Worm (Caenorhabditis elegans) whole organism, dauer: ENCODE results near the gene mpc-1.

Experiments
- unc-62 ChIP-seq: sonication (generic microtip); optimal IDR thresholded peaks from 2 replicates; lab custom pipeline; 2017; ENCODE audit warnings: missing biosample characterization, missing genetic modification reagents, missing genetic modification characterization

Gene mpc-1

DNA sequence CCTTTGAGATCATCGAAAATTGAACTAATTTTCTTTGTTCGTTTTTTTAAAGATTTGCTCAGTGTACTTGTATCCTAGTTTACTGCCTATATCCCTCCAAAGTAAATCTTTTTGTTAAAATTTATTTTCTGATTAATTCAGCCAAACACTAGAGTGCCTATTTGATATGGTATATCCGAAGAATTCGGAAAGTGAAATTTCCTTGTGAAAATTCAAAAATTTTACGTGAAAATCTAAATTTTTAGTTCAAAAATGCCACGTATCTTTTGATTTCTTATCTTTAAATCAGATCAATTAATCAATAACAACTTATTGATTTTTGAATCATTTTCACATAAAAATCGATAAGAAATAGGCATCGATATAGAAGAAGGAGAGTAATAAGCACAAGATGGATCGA is 14.8 kb upstream of the mpc-1 start, which contains the start of gene R07E5.6:
Gene R07E5.6, plus strand, starts transcription at position 301 of the 400 bp plus-strand sequence.
- no peak for TF ChIP-seq unc-62 (GFP tag; lab: Kevin White, UChicago)

DNA sequence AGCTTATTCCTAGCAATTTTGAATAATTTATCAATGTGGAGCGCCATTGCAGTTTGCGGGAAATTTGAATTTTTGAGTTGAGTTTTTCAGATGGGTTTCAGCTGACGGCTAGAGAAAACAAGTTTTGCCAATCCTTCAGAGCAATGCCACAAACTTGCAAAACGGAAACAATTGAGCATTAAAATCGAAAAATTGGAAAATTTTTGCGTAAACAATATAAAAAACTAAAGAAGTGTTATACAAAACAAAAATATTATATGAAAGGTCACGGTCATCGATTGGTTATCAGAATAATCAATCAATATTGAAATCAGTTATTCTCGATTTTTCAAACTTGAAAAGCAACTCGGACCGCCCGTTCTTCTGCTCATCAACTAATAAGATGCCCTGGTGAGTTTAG is 12.1 kb upstream of the mpc-1 start, which contains the start of gene R07E5.15:
Gene R07E5.15, plus strand, starts transcription at position 301 of the 400 bp plus-strand sequence.
- TF ChIP-seq unc-62 (GFP tag; lab: Kevin White, UChicago): no peak

DNA sequence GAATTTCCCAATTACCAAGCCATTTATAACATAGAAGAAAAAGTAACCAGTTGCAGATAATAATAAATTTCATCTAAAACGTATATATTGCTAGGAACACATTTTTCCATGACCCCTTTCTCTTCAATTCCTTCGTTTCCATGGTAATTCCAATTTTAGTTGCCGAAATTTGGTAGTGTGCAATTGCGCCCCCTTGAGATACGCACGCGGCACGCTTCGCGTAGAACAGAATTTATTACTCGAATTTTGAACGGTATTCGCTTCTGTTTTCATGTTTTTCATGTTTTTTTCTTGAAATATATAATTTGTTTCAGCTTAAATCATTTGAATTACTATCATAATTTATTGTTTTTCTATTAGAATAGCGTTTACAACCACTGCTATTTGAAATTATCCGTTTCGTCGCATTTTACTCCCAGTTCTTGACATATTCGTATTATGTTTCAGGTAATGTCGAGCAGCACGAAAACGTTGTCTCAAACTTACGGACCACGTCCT is 8.9 kb upstream of the mpc-1 start, which contains the start of the genes R07E5.17 and snfc-5:
Gene R07E5.17, minus strand, starts transcription at position 98 of the 498 bp plus-strand sequence.
Gene snfc-5, plus strand, starts transcription at position 448 of the 498 bp plus-strand sequence.
- no peak for TF ChIP-seq unc-62 (GFP tag; lab: Kevin White, UChicago)

DNA sequence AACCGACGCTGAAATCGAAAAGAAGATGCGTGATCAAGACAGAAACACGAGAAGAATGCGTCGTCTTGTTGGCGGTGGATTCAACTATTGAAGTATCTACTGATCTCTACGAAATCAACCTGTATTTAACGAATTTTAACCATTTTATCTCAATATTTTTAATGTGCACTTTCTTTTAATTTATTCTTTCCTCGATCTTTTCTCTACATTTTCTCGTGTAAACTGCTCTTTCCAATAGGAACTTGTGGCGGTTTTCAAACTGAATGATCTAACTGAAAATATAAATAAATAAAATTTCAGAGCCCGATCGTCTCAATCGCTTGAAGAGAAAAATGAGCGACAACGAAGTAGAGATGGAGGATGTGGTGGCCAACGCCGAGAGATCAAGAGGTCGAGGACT is 7.3 kb upstream of the mpc-1 start, which contains the start of gene rnp-4:
Gene rnp-4, plus strand, starts transcription at position 301 of the 400 bp plus-strand sequence.
- no peak for TF ChIP-seq unc-62 (GFP tag; lab: Kevin White, UChicago)

DNA sequence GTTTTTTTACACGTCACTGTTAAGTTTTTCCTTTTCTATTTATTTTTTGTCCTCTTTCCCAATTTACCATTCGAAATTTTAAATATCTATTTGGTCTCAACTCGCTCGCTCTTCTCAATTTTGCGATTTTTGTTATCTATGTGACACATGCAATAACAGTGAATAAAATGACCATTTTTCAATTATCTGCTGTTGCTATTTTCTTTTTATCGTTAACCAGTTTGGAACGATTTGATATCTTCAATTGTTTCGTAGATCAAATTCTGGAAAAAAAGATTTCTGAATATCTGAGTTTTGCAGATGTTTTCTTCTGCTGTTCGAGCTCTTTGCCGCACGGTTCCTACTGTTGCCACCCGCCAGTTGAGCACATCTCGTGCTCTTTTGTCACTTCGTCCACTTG is 6.1 kb upstream of the mpc-1 start, which contains the start of gene prdx-3:
Gene prdx-3, plus strand, starts transcription at position 301 of the 400 bp plus-strand sequence.
- TF ChIP-seq unc-62 (GFP tag; lab: Kevin White, UChicago): no peak

DNA sequence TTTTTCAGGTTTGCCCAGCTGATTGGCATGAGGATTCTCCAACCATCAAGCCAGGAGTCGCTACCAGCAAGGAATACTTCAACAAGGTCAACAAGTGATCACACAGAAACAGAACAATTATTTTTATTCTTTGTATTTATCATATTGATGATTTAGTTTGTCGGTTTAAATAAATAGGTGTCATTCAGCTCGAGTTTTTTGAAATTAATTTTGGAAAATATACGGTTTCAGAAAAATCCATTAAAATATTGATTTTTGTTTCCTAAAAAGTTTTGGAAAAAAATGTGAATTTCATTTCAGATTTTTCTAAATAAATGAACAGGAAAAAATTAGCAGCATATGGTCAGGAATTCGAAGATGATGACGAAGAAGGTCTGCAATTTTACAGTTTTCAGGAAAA is 5.0 kb upstream of the mpc-1 start, which contains the start of gene gpch-1:
Gene gpch-1, plus strand, starts transcription at position 301 of the 400 bp plus-strand sequence.
- no peak for TF ChIP-seq unc-62 (GFP tag; lab: Kevin White, UChicago)

DNA sequence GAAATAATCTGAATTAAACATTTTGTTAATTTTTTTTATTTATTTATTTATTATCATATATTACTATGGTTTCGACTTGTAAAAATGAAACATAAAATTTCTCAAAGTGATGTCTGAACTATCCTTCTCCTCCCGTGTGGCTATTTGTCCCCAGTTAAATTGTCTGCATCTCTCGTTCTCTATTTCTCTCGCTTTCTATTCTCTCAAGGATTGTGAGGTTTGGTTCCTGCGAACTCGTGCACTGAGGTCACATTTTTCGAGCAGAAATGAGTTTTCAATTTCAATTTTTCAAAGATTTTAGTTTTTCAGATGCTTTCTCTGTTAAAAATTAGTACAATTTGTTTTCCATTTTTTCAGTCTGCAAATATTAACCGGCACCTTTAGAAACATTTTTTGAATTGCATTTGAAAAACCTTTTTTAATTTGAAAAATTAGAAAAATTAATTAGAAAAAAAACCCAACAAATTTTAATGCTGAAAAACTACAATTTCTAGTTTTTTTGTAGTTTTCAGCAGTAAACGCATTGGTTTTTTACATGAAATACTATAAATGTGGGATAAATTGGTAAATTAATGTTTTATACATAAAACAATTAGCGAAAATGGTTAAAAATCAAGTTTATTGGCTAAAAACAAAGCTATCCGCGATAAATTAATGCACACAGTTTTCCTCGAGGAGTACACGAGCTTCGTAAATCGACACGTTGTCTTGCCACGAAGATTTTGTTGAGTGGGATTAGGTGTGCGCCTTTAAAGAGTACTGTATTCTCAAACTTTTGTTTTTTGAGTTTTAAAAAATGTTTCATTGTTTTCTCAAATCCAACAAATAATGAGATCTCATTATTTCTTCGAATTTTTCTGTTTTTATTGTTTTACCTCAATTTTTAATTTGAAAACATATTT is 898 bp upstream of the mpc-1 start:
- TF ChIP-seq unc-62 (GFP tag; lab: Kevin White, UChicago): no peak

DNA sequence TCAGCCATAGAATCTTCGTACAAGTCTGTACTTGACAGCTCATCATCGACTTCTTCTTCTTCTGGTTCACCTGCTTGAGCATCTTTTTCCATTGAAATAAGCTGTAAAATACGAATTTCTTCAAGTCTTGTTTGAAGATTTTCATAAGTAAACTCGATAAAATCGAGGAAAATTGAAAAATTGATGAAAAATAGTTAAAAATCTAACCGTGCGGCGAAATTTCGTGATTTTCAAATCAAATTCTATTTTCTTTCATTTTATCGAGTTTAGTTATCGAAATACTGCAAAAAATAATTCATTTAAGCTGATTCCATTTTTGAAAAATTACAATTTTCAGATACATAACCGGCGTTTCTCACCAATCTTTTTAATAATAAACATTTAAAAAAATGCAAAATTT is 1.9 kb downstream of the mpc-1 start, which contains the start of gene R07E5.11:
Gene R07E5.11, minus strand, starts transcription at position 101 of the 400 bp plus-strand sequence.
- TF ChIP-seq unc-62 (GFP tag; lab: Kevin White, UChicago): no peak

DNA sequence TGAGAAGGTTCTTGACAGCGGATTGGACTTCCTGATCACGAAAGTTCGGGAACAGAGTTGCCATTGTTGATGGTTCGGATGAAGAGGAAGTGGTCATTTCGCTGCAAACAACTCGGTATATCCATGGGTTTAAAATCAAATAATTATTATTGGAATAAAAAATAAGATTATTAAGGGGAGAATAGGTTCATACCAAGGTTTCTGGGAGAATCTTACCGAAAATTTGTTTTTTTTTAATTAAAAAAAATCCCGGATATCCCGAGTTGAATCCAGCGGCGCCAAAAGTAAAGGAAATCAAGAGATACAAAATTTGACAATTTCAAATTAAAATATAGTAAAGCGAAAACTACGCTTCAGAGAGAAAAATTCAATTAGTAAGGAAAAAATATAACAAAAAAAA is 4.7 kb downstream of the mpc-1 start, which contains the start of the genes R07E5.19 and pdcd-2:
Gene R07E5.19, minus strand, starts transcription at position 101 of the 400 bp plus-strand sequence.
Gene pdcd-2, minus strand, starts transcription at position 102 of the 400 bp plus-strand sequence.
- no peak for TF ChIP-seq unc-62 (GFP tag; lab: Kevin White, UChicago)

DNA sequence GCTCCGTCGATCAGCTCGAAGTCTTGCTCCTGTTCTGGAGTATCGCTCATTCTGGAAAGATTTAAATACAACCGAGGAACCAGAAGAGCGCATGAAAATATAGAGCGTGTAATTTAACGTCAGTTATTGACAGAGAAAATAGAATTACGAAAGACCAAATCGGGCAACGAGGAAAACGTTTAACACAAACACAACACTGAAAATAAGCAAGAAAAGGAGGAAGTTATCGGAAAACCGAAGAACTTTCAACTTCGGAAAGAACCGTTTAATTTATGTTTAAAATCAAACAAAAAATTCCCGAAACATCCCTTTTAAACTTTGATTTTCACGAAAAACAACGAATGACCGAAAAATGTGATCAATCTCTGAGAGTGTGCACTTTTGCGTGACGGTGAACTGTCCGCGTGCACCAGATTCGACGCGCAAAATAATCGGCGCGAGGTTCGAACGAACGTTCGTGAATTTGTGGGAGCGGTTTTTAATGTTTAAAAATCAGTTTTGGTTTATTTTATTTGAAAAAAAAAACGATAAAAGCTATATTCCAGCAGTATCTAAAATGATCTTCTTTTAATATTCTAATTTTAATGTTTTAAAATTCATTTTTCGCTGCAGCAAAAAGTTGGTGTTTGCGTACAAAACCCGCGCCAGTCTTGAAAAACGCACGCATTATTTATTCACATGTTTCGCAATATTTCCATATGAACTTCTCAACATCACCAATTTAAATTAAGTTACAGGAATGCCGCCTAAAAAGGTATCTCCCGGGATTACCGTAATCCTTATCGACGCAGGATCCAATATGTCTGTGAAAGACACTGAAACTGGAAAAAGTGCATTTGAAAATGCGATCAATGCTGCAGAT is 6.1 kb downstream of the mpc-1 start, which contains the start of the genes R07E5.7 and cku-80:
Gene R07E5.7, minus strand, starts transcription at position 51 of the 862 bp plus-strand sequence.
Gene cku-80, plus strand, starts transcription at position 732 of the 862 bp plus-strand sequence.
- no peak for TF ChIP-seq unc-62 (GFP tag; lab: Kevin White, UChicago)

DNA sequence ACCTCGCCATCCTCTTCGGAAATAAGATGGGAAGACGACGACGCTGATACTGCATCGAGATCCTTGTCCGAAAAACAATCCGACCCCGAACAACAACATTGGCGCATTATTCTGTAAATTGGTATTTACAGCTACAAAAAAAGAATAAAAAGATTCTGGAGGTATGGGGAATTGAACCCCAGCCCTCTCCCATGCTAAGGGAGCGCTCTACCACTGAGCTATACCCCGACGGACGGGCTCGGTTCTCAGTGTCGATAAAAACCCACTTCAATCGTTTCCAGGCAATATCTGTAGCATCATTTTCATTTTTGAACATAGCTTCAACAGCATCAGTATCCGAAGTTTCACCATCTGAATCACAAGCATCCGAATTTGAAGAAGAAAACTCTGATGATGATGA is 15.5 kb downstream of the mpc-1 start:
- no peak for TF ChIP-seq unc-62 (GFP tag; lab: Kevin White, UChicago)

DNA sequence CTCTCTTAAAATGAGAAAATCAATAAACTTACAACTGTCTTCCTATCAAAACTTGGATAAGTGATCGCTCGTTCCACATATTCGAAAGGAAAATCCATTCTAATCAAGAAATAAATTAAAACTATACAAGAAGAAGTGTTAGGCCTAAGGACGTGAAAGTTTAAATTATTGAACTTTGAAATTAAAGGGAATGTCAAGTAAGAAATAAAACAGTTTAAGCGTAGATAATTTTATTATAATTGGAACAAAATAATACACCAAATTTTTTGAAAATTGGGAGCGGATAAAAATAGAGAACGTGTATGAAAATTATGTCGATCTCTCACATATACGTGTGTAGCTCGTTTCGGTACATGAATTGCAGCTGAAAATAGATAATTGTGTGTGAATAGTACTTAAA is 16.1 kb downstream of the mpc-1 start, which contains the start of gene C28A5.6:
Gene C28A5.6, minus strand, starts transcription at position 101 of the 400 bp plus-strand sequence.
- no peak for TF ChIP-seq unc-62 (GFP tag; lab: Kevin White, UChicago)

DNA sequence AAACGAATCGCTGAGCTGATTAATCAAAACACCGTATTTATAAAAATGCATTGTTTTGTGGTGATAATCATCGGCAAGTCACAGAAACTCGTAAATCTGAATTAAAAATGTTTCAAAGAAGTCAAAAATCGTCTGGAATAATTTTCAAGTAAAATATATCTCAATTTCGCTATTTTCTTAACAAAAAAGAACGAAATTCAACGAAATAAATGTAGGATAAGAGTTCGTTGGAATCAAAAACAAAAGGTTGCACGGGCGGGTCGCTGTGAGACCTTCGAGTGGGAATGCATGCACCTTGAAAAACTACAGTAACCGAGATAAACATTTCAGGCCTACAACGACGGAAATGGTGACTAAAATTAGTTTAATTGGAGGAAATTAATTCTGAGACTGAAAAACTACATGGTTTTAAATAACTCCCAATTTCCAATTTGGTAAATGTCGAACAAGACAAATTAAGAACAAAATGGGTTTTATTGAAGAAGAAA is 21.1 kb downstream of the mpc-1 start, which contains the start of gene C28A5.1:
Gene C28A5.1, minus strand, starts transcription at position 51 of the 488 bp plus-strand sequence.
- no peak for TF ChIP-seq unc-62 (GFP tag; lab: Kevin White, UChicago)

DNA sequence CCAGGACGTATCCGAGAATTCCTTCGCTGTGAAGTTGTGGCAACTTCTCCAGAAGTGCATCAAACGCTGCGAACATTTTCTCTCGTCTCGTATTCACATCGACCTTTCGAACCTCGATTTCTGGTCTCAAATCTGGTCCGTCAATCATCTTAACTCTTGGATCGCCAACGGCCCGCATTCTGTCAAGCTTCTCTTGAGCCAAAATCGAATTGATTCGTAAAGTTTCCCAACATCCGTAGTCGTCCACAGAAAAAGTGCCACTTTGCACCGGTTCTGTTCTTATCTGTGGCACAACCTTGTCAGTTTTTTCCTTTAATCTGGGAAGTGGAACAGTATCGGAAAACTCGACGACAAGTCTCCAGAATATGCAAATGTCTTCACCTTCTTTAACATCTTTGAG is 22.0 kb downstream of the mpc-1 start:
- TF ChIP-seq unc-62 (GFP tag; lab: Kevin White, UChicago): no peak
